Worm (Caenorhabditis elegans) whole organism, L2 larva: ENCODE results near the gene Y75B8A.13.
A peak's percentile ranks its signal among the peaks of the same experiment; 100 is the strongest.

Experiments
- F13H6.1 ChIP-seq: sonication (generic microtip); optimal IDR thresholded peaks from 2 replicates; lab custom pipeline; 2016; ENCODE audit warnings: missing genetic modification characterization, missing compliant biosample characterization
- ama-1 ChIP-seq: fragments of 150-350 bp; optimal IDR thresholded peaks from 2 replicates; lab custom pipeline; 2018; ENCODE audit warnings: inconsistent platforms
- egl-27 ChIP-seq: sonication (generic microtip); optimal IDR thresholded peaks from 3 replicates; lab custom pipeline; 2017; ENCODE audit warnings: missing biosample characterization, missing genetic modification reagents, missing genetic modification characterization
- lin-39 ChIP-seq: fragments of 150-350 bp; optimal IDR thresholded peaks from 2 replicates; lab custom pipeline; 2014; ENCODE audit warnings: missing biosample characterization, missing genetic modification reagents, missing genetic modification characterization
- mdl-1 ChIP-seq, 2 experiments: fragments of 150-350 bp in 1 of 2; sonication (generic microtip) in 1 of 2; optimal IDR thresholded peaks; 2 replicates each; lab custom pipeline; 2017; ENCODE audit warnings: missing biosample characterization in 2 of 2, missing genetic modification characterization in 2 of 2

- peak; percentile 94 for TF ChIP-seq F13H6.1 (tag; lab: Kevin White, UChicago)
- TF ChIP-seq mdl-1 (tag; optimal IDR thresholded peaks at IDR 0.05; lab: Kevin White, UChicago) = peak; percentile 66 to 85
- TF ChIP-seq lin-39 (tag; lab: Kevin White, UChicago) = no peak
- TF ChIP-seq egl-27 (tag; lab: Kevin White, UChicago) = peak; percentile 84
- TF ChIP-seq ama-1 (lab: Kevin White, UChicago) = peak; percentile 99
Observed at ce11 chrIII:12250114-12250792, 34.8 kb upstream of the Y75B8A.13 start, which contains the start of the genes tim-1 and Y75B8A.23.
